Worm (Caenorhabditis elegans): ENCODE results near the gene nspe-1.

nspe-1 gene

DNA sequence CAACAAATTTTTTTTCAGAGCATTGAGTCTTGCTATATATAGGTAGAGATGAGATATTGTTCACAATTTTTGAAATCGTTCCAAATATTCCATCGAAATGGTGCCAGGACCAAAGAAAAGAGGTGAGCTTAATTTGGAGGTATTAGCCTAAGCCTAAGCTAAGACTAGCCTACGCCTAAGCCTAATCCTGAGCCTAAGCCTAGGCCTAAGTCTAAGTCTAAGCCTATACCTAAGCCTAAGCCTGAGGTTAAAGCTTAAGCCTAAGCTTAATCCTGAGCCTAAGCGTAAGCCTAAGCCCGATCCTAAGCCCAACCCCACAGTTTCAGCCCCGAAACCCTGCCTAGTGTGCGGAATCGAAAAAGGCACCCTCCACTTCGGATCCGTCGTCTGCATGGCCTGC is 15.9 kb upstream of the nspe-1 start, which contains the start of gene nhr-234:
TSS of gene nhr-234 (plus strand) at position 77 of the 400 bp plus-strand sequence.
- TF ChIP-seq nhr-11 (tag; optimal IDR thresholded peaks at IDR 0.05) (no peak), nhr-10 (tag; optimal IDR thresholded peaks at IDR 0.05) (no peak), ZK546.5 (tag; optimal IDR thresholded peaks at IDR 0.05) (no peak), lsy-2 (tag; optimal IDR thresholded peaks at IDR 0.05) (no peak), zag-1 (tag; optimal IDR thresholded peaks at IDR 0.05) (no peak), lin-39 (tag; optimal IDR thresholded peaks at IDR 0.05) (no peak), sem-4 (tag; optimal IDR thresholded peaks at IDR 0.05) (no peak), peb-1 (tag; optimal IDR thresholded peaks at IDR 0.05) (no peak), nhr-23 (tag; optimal IDR thresholded peaks at IDR 0.05) (no peak), F13H6.1 (tag; optimal IDR thresholded peaks at IDR 0.05) (no peak), ztf-1 (GFP tag; conservative IDR thresholded peaks at IDR 0.05) (no peak), unc-39 (tag; optimal IDR thresholded peaks at IDR 0.05) (no peak), nhr-129 (tag; optimal IDR thresholded peaks at IDR 0.05) (no peak), unc-55 (GFP tag; optimal IDR thresholded peaks at IDR 0.05) (no peak), mbf-1 (tag; optimal IDR thresholded peaks at IDR 0.05) (no peak)

DNA sequence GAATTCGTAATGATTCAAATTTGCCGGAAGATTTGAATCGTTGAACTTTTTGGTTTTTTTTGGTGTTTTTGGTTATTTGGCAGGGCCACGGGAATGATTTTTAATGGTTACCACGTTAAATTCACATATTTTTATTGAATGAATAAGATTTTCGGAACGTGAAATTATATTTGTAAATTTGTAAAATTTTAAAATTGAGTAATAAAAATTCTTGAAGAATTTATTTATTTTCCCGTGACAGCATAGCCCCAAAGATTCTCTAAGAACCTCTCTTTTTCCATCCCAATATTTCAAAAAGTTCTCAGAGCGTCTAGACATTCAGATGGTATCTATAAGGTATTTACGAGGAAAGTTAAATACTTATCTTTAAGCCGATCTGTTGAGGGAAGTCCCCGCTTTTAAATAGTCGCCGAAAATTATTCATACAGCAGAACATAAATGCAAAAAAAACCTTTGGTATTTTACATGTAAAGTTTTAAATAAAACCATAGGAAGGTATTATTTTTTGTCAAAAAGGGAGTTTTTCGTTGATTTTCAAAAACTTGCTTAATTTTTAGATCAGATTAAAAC is 14.2 kb upstream of the nspe-1 start, which contains the start of gene Y38E10A.17:
TSS of gene Y38E10A.17 (minus strand) at position 51 of the 570 bp plus-strand sequence.
- TF ChIP-seq sma-9 (GFP tag; optimal IDR thresholded peaks at IDR 0.05) (peak; percentile 44), sma-9 (tag; optimal IDR thresholded peaks at IDR 0.05) (no peak), sma-3 (GFP tag; optimal IDR thresholded peaks at IDR 0.05) (no peak)

DNA sequence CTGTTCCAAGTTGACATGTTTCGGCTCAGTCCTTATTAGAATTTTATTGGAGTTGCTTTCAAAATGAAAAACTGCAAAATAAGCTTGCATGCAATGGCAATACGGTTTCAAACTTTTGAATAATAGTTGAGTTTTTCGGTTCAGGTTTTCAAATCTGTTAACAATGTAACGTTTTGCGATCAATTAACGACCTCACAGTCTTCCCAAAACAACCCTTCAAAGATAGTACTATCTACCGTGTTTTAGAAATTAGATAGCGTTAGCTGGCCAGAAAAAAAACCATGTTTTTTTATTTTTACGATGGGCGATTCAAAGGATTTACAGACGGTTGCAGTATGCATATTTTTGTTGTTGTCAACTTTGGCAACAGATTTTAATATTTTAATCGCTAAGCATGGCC is 10.2 kb upstream of the nspe-1 start, which contains the start of gene Y38E10A.34:
TSS of gene Y38E10A.34 (plus strand) at position 301 of the 400 bp plus-strand sequence.
- TF ChIP-seq blmp-1 (tag; optimal IDR thresholded peaks at IDR 0.05; ENCODE audit: insufficient read depth) (no peak), nhr-25 (tag; optimal IDR thresholded peaks at IDR 0.05) (no peak), elt-1 (tag; optimal IDR thresholded peaks at IDR 0.05) (no peak), sma-9 (GFP tag; optimal IDR thresholded peaks at IDR 0.05) (no peak), sma-9 (tag; optimal IDR thresholded peaks at IDR 0.05) (no peak), nhr-11 (tag; optimal IDR thresholded peaks at IDR 0.05) (no peak), zag-1 (tag; optimal IDR thresholded peaks at IDR 0.05) (no peak), sma-3 (GFP tag; optimal IDR thresholded peaks at IDR 0.05) (no peak), F13H6.1 (tag; optimal IDR thresholded peaks at IDR 0.05) (no peak), R02D3.7 (tag; optimal IDR thresholded peaks at IDR 0.05) (no peak), mdl-1 (tag; optimal IDR thresholded peaks at IDR 0.05) (no peak), mab-5 (tag; optimal IDR thresholded peaks at IDR 0.05) (no peak), lin-39 (tag; optimal IDR thresholded peaks at IDR 0.05) (no peak), nhr-10 (tag; optimal IDR thresholded peaks at IDR 0.05) (no peak)

DNA sequence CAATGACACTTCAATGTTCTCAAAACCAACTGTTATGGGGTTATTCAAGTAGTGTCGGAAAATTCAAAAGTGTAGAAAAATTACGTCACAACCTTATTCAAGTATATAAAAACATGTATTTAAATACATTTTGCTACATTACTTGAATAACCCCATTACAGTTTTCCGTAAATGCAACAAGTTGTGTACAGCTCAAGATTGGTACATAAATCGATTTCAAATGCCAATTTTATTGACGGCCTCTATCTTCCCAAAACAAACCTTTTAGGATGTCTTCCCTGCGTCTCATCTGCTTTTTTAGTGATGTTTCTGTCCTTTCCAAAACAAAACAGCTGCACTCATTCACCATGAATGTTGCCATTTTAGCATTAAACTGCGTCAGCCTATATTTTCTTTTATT is 8.7 kb upstream of the nspe-1 start, which contains the start of gene Y38E10A.28:
TSS of gene Y38E10A.28 (plus strand) at position 301 of the 400 bp plus-strand sequence.
- TF ChIP-seq mbf-1 (tag; optimal IDR thresholded peaks at IDR 0.05): no peak
- TF ChIP-seq sma-3 (GFP tag; optimal IDR thresholded peaks at IDR 0.05): no peak
- TF ChIP-seq peb-1 (tag; optimal IDR thresholded peaks at IDR 0.05): no peak
- TF ChIP-seq nhr-21 (tag; optimal IDR thresholded peaks at IDR 0.05): no peak
- no peak for TF ChIP-seq R02D3.7 (tag; optimal IDR thresholded peaks at IDR 0.05)
- TF ChIP-seq skn-1 (tag; optimal IDR thresholded peaks at IDR 0.05): no peak
- TF ChIP-seq mab-5 (tag; optimal IDR thresholded peaks at IDR 0.05): no peak
- no peak for TF ChIP-seq nhr-25 (tag; optimal IDR thresholded peaks at IDR 0.05)
- no peak for TF ChIP-seq lin-11 (tag; optimal IDR thresholded peaks at IDR 0.05)
- TF ChIP-seq elt-3 (tag; optimal IDR thresholded peaks at IDR 0.05): no peak
- TF ChIP-seq nhr-11 (tag; optimal IDR thresholded peaks at IDR 0.05): no peak
- no peak for TF ChIP-seq F13H6.1 (tag; optimal IDR thresholded peaks at IDR 0.05)
- no peak for TF ChIP-seq nhr-129 (tag; optimal IDR thresholded peaks at IDR 0.05)
- no peak for TF ChIP-seq elt-1 (tag; optimal IDR thresholded peaks at IDR 0.05)

DNA sequence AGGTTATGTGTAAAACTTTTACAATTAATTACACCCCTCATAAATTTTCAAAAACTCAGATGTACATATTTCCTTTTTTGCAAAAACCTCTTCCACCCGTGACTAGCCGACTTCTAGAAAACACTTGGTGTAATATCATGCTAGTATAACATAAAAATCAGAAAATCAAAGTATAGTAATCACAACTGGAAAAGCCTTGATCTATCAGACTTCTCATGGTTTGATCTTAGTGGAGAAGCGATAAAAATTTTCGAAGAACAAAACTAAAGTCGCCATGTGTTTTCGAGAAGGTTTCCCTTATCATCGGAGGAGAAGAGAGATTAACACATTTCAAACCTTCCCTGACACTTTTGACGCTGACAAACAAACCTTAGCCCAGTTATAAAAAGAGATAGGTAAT is 7.9 kb upstream of the nspe-1 start, which contains the start of gene nspe-5:
TSS of gene nspe-5 (plus strand) at position 301 of the 400 bp plus-strand sequence.
- TF ChIP-seq elt-3 (tag; optimal IDR thresholded peaks at IDR 0.05) (no peak), nhr-25 (tag; optimal IDR thresholded peaks at IDR 0.05) (peak; percentile 71), sma-9 (GFP tag; optimal IDR thresholded peaks at IDR 0.05) (peak; percentile 37), sma-9 (tag; optimal IDR thresholded peaks at IDR 0.05) (no peak)

DNA sequence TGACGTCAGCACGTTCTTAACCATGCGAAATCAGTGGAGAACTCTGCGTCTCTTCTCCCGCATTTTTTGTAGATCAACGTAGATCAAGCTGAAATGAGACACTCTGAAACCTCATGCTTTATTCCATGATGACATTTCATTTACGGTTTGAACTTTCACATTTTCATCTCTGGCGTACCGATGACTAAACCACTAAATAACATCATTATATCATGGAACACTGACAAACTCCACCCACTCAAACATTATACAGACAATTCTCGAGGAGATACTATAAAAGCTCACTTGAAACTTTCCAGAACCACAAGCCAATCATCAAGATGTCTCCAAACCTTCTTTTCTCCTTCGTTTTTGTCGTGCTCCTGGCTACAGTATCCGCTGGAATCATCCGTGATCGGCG is 6.2 kb upstream of the nspe-1 start, which contains the start of gene nspe-7:
TSS of gene nspe-7 (plus strand) at position 301 of the 400 bp plus-strand sequence.
- no peak for TF ChIP-seq nhr-129 (tag; optimal IDR thresholded peaks at IDR 0.05)

Data from whole organism, L2 larva.